Fruit fly (Drosophila melanogaster): ENCODE data around the gene MICU1.

MICU1 gene

DNA sequence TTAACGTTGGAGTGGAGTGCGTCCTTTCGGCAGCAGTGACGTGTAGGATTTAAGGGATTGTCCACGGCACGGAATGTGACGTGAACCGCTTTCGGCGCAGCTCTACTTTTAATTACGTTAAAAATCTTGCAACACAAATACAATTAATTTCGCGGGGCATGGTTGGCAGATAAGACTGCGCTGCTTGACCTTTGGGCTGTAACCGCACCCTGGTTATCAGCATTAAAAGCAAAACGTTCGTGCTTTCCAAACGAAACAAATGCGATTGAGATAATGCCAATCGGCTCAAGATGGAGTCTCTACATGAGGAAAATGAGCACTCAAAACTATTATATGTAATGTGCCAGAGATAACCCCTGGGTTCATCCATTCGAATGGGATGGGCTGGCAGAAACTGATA is 31.5 kb downstream of the MICU1 start:
- TF ChIP-seq svp (GFP tag): peak; percentile 98
- TF ChIP-seq topi (GFP tag; optimal IDR thresholded peaks at IDR 0.05): no peak
- TF ChIP-seq Blimp-1 (GFP tag; optimal IDR thresholded peaks at IDR 0.05): no peak
- TF ChIP-seq CG15336 (GFP tag; IDR thresholded peaks at IDR 0.05): no peak
- TF ChIP-seq CG6854 (GFP tag; optimal IDR thresholded peaks at IDR 0.05): no peak
- TF ChIP-seq CG10669 (GFP tag; optimal IDR thresholded peaks at IDR 0.05): no peak
- TF ChIP-seq CG6808 (GFP tag; optimal IDR thresholded peaks at IDR 0.05): no peak

DNA sequence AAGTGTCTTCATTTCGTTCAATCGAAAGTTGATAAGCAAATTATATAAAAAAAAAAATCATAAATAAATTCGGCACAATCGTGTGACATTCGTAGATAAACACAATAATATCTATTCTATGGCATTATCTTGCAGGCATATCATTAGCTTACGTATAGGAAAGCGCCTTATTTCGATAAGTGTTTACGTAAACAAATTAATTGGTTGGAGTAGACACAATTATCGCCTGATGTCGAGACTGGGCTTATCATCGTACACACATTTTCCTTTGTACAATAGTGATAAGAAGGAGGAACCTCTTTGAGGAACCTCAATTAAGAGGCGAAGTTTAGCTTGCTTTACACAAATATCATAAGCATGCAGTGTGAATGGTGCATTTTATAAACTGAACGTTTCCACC is 32.9 kb downstream of the MICU1 start:
- TF ChIP-seq eg (GFP tag; IDR thresholded peaks at IDR 0.05) (no peak), net (GFP tag; optimal IDR thresholded peaks at IDR 0.05) (no peak), spab (GFP tag; optimal IDR thresholded peaks at IDR 0.05) (no peak), fkh (GFP tag; optimal IDR thresholded peaks at IDR 0.05) (peak; percentile 51), CG6163 (GFP tag; IDR thresholded peaks at IDR 0.05) (no peak), cyc (GFP tag; optimal IDR thresholded peaks at IDR 0.05) (no peak), Eip93F (GFP tag; optimal IDR thresholded peaks at IDR 0.05) (peak; percentile 39), svp (GFP tag) (peak; percentile 74), Eip75B (GFP tag; optimal IDR thresholded peaks at IDR 0.05) (no peak), CG8632 (GFP tag; optimal IDR thresholded peaks at IDR 0.05) (no peak), vri (GFP tag; optimal IDR thresholded peaks at IDR 0.05) (peak; percentile 77), CG15336 (GFP tag; IDR thresholded peaks at IDR 0.05) (no peak), ss (GFP tag; optimal IDR thresholded peaks at IDR 0.05) (peak in 1 of 2 experiments; percentile 23), Smox (GFP tag; optimal IDR thresholded peaks at IDR 0.05) (no peak), Eip78C (GFP tag) (peak; percentile 68), Gug (GFP tag; IDR thresholded peaks at IDR 0.05) (no peak)

DNA sequence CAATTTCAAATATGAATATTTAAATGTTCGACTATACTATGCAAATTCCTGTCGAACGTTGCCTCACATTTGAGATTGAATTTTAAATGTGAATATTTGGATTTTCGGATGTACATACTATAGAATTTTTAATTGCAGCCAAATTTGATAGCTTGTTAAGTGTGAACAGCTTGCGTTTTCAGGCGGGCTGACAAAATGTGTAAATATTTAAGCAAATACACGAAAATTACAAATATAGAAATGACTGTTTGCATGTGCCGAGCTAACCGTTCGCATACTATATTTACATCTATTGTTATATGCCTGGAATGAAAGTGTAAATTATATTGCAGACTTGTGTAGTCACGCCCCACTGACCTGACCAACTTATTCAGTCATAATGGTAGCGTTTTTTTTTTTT is 33.6 kb downstream of the MICU1 start:
- TF ChIP-seq fkh (GFP tag; optimal IDR thresholded peaks at IDR 0.05) (peak; percentile 82), Eip78C (GFP tag) (no peak)

DNA sequence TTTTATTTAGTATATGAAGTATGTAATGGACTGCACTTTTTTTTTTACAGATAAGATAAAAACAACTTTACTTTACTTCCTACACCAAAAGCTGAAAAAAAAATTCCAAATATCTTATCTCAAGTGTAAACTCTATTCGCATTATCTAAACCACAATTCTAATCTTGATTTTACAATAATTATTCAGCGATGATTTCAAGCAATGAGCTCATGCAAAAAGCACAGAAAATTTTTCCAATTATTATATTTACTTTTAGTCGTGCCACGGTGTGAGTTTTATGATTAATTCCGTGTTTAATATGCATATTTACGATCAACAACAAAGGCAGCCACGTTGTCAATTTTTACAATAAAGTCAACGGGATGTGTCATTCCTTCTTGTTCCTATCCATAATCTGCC is 34.2 kb downstream of the MICU1 start:
- no peak for TF ChIP-seq CG6163 (GFP tag; IDR thresholded peaks at IDR 0.05)
- no peak for TF ChIP-seq achi (GFP tag; optimal IDR thresholded peaks at IDR 0.05)
- no peak for TF ChIP-seq CG8319 (GFP tag; optimal IDR thresholded peaks at IDR 0.05)
- no peak for TF ChIP-seq Eip75B (GFP tag; optimal IDR thresholded peaks at IDR 0.05)
- no peak for TF ChIP-seq dsx (GFP tag; optimal IDR thresholded peaks at IDR 0.05; ENCODE audit: poor library complexity, severe bottlenecking)
- TF ChIP-seq CG32006 (GFP tag; optimal IDR thresholded peaks at IDR 0.05): no peak
- no peak for TF ChIP-seq CG6276 (GFP tag; optimal IDR thresholded peaks at IDR 0.05)
- no peak for TF ChIP-seq CG4318 (GFP tag; optimal IDR thresholded peaks at IDR 0.05)
- peak; percentile 34 for TF ChIP-seq svp (GFP tag)
- TF ChIP-seq Sox14 (GFP tag; optimal IDR thresholded peaks at IDR 0.05): no peak
- TF ChIP-seq Sox102F (GFP tag; optimal IDR thresholded peaks at IDR 0.05): peak; percentile 3
- TF ChIP-seq Ets96B (tag; optimal IDR thresholded peaks at IDR 0.05): no peak
- no peak for TF ChIP-seq fkh (GFP tag; optimal IDR thresholded peaks at IDR 0.05)
- no peak for TF ChIP-seq CG34406 (GFP tag; optimal IDR thresholded peaks at IDR 0.05)
- no peak for TF ChIP-seq lz (GFP tag; optimal IDR thresholded peaks at IDR 0.05)
- TF ChIP-seq CG8119 (GFP tag; IDR thresholded peaks at IDR 0.05): no peak
- TF ChIP-seq Gug (GFP tag; IDR thresholded peaks at IDR 0.05): no peak
- no peak for TF ChIP-seq Hr4 (GFP tag; optimal IDR thresholded peaks at IDR 0.05)
- TF ChIP-seq CG10631 (GFP tag; optimal IDR thresholded peaks at IDR 0.05): no peak
- TF ChIP-seq Eip78C (GFP tag): peak; percentile 50
- no peak for TF ChIP-seq Ets21C (GFP tag; optimal IDR thresholded peaks at IDR 0.05)
- TF ChIP-seq ss (GFP tag; optimal IDR thresholded peaks at IDR 0.05): peak in 1 of 2 experiments; percentile 66
- TF ChIP-seq Sox15 (GFP tag; optimal IDR thresholded peaks at IDR 0.05): no peak
- no peak for TF ChIP-seq CG6792 (GFP tag; optimal IDR thresholded peaks at IDR 0.05)
- no peak for TF ChIP-seq fd59A (GFP tag; optimal IDR thresholded peaks at IDR 0.05)
- TF ChIP-seq dac (GFP tag; optimal IDR thresholded peaks at IDR 0.05): no peak
- TF ChIP-seq CG6854 (GFP tag; optimal IDR thresholded peaks at IDR 0.05): no peak
